Fruit fly (Drosophila melanogaster): ENCODE results near the gene bowl.

bowl gene

DNA sequence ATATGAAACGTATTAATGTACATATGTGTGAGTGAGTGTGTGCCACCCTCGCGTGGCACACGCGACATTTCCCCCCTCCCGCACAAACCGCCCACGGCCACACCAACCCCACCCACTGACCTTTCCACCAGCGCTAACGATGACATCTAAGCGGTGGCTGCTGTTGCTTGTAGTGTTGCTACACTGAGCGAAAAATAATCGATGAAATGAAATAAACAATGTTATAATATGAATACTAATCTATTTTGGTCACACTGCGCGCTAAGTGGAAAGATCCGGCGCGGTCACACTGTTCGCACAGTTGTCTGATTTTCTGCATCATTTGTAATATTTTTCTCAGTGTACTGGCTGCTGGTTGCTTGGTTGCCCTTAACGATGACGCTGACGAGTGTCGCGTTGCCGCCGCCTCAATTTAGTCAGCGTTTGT is 60.8 kb downstream of the bowl start (continued):
- peak; percentile 98 for TF ChIP-seq Six4 (GFP tag; optimal IDR thresholded peaks at IDR 0.05)
- TF ChIP-seq Dll (GFP tag; IDR thresholded peaks at IDR 0.05; ENCODE audit: partially characterized antibody), result peak; percentile 45; the same call in 1 of the 4 replicates
- peak; percentile 91 for TF ChIP-seq caup (GFP tag; optimal IDR thresholded peaks at IDR 0.05; ENCODE audit: severe bottlenecking)
- peak; percentile 97 for TF ChIP-seq CG17359 (tag; optimal IDR thresholded peaks at IDR 0.05)
- TF ChIP-seq Rfx (GFP tag; IDR thresholded peaks at IDR 0.05), result peak; percentile 93
- TF ChIP-seq fd64A (GFP tag; optimal IDR thresholded peaks at IDR 0.05), result peak; percentile 97
- no peak for TF ChIP-seq knrl (GFP tag; IDR thresholded peaks at IDR 0.05; ENCODE audit: partially characterized antibody)
- peak; percentile 97 for TF ChIP-seq Xbp1 (GFP tag; optimal IDR thresholded peaks at IDR 0.05)
- TF ChIP-seq CG6791 (GFP tag; IDR thresholded peaks at IDR 0.05; ENCODE audit: partially characterized antibody), result 0 out of 3 replicates have a peak, but pooled peaks have one; percentile 15
- TF ChIP-seq crp (GFP tag; optimal IDR thresholded peaks at IDR 0.05), result peak; percentile 15 to 64
- TF ChIP-seq vvl (GFP tag; IDR thresholded peaks at IDR 0.05), result peak; percentile 98
- TF ChIP-seq eve (GFP tag; optimal IDR thresholded peaks at IDR 0.05), result peak; percentile 80 to 97
- peak; percentile 96 for TF ChIP-seq tap (tag; optimal IDR thresholded peaks at IDR 0.05)
- TF ChIP-seq CG4854 (GFP tag; optimal IDR thresholded peaks at IDR 0.05), result peak; percentile 94
- TF ChIP-seq Hand (GFP tag; optimal IDR thresholded peaks at IDR 0.05), result no peak
- TF ChIP-seq Jarid2 (GFP tag; optimal IDR thresholded peaks at IDR 0.05), result peak; percentile 88
- peak; percentile 92 for TF ChIP-seq CG10565 (GFP tag; optimal IDR thresholded peaks at IDR 0.05)
- peak; percentile 99 for TF ChIP-seq chm (GFP tag; IDR thresholded peaks at IDR 0.05)
- TF ChIP-seq Camta (GFP tag; optimal IDR thresholded peaks at IDR 0.05), result peak; percentile 97
- TF ChIP-seq shn (GFP tag; optimal IDR thresholded peaks at IDR 0.05), result peak; percentile 91
- TF ChIP-seq CG8290 (GFP tag; optimal IDR thresholded peaks at IDR 0.05), result peak; percentile 97
- peak; percentile 84 to 97 for TF ChIP-seq CG8290 (tag; optimal IDR thresholded peaks at IDR 0.05)
- peak; percentile 85 for TF ChIP-seq kni (GFP tag; optimal IDR thresholded peaks at IDR 0.05)
- TF ChIP-seq Scr (GFP tag; IDR thresholded peaks at IDR 0.05; ENCODE audit: partially characterized antibody), result no peak
- peak; percentile 97 for TF ChIP-seq CG2199 (GFP tag; IDR thresholded peaks at IDR 0.05)
- TF ChIP-seq lbe (GFP tag; optimal IDR thresholded peaks at IDR 0.05), result no peak
- peak; percentile 91 for TF ChIP-seq CG10431 (GFP tag; optimal IDR thresholded peaks at IDR 0.05)
- peak; percentile 69 for TF ChIP-seq CTCF (GFP tag; optimal IDR thresholded peaks at IDR 0.05)
- TF ChIP-seq CG9797 (GFP tag; optimal IDR thresholded peaks at IDR 0.05), result peak; percentile 73
- TF ChIP-seq Tbp (GFP tag; optimal IDR thresholded peaks at IDR 0.05), result no peak
- TF ChIP-seq otp (GFP tag; IDR thresholded peaks at IDR 0.05), result peak; percentile 97
- TF ChIP-seq Sry-β (GFP tag; optimal IDR thresholded peaks at IDR 0.05), result peak; percentile 75
- peak; percentile 92 for TF ChIP-seq trh (GFP tag; optimal IDR thresholded peaks at IDR 0.05)
- peak; percentile 94 for TF ChIP-seq CG4617 (GFP tag; optimal IDR thresholded peaks at IDR 0.05; ENCODE audit: borderline replicate concordance)
- no peak for TF ChIP-seq Opbp (GFP tag; IDR thresholded peaks at IDR 0.05; ENCODE audit: partially characterized antibody)
- TF ChIP-seq sr (GFP tag; IDR thresholded peaks at IDR 0.05), result peak; percentile 97
- TF ChIP-seq CG2116 (GFP tag; optimal IDR thresholded peaks at IDR 0.05), result peak; percentile 74
- TF ChIP-seq Dref (GFP tag; IDR thresholded peaks at IDR 0.05), result no peak
- TF ChIP-seq CG1603 (tag; optimal IDR thresholded peaks at IDR 0.05), result peak; percentile 99
- peak; percentile 98 for TF ChIP-seq CG15696 (tag; optimal IDR thresholded peaks at IDR 0.05)
- TF ChIP-seq CG16779 (GFP tag; IDR thresholded peaks at IDR 0.05), result peak; percentile 73
- peak; percentile 69 for TF ChIP-seq fd3F (GFP tag; optimal IDR thresholded peaks at IDR 0.05)
- peak; percentile 26; the same call in 1 of the 2 replicates for TF ChIP-seq Bgb (GFP tag; IDR thresholded peaks at IDR 0.05; ENCODE audit: partially characterized antibody)
- TF ChIP-seq Bteb2 (GFP tag; optimal IDR thresholded peaks at IDR 0.05), result peak; percentile 85
- TF ChIP-seq CG18764 (GFP tag; optimal IDR thresholded peaks at IDR 0.05), result peak; percentile 95
- peak; percentile 89 for TF ChIP-seq Fer3 (tag; optimal IDR thresholded peaks at IDR 0.05)
- TF ChIP-seq tup (GFP tag; optimal IDR thresholded peaks at IDR 0.05), result peak; percentile 94
- TF ChIP-seq bigmax (GFP tag; optimal IDR thresholded peaks at IDR 0.05), result peak; percentile 57
- TF ChIP-seq CG4820 (GFP tag; optimal IDR thresholded peaks at IDR 0.05), result peak; percentile 98
- peak; percentile 96 for TF ChIP-seq CG3065 (GFP tag; optimal IDR thresholded peaks at IDR 0.05)
- TF ChIP-seq fru (optimal IDR thresholded peaks at IDR 0.05), result no peak

Measured in whole organism, embryonic.